Worm (Caenorhabditis elegans) whole organism, L3 larva: ENCODE measurements around the gene R155.5.

ENCODE experiments used
- R02D3.7 ChIP-seq: fragments of 150-350 bp; optimal IDR thresholded peaks from 2 replicates; lab custom pipeline; 2014; ENCODE audit warnings: missing biosample characterization, missing genetic modification characterization
- ZK546.5 ChIP-seq: sonication (generic microtip); optimal IDR thresholded peaks from 2 replicates; lab custom pipeline; 2017; ENCODE audit warnings: missing biosample characterization, missing genetic modification characterization
- ama-1 ChIP-seq: fragments of 150-350 bp; optimal IDR thresholded peaks from 2 replicates; lab custom pipeline; 2018
- ceh-16 ChIP-seq: sonication (generic microtip); optimal IDR thresholded peaks from 2 replicates; lab custom pipeline; 2017; ENCODE audit warnings: missing biosample characterization, missing genetic modification characterization
- ceh-28 ChIP-seq: fragments of 150-350 bp; optimal IDR thresholded peaks from 2 replicates; lab custom pipeline; 2014; ENCODE audit warnings: missing biosample characterization, missing genetic modification reagents, missing genetic modification characterization
- ceh-82 ChIP-seq: fragments of 150-350 bp; optimal IDR thresholded peaks from 2 replicates; lab custom pipeline; 2014; ENCODE audit warnings: missing biosample characterization, missing genetic modification characterization
- ceh-9 ChIP-seq: sonication (generic microtip); optimal IDR thresholded peaks from 2 replicates; lab custom pipeline; 2018; ENCODE audit warnings: missing biosample characterization, missing genetic modification characterization
- egl-27 ChIP-seq: sonication (generic microtip); optimal IDR thresholded peaks from 4 replicates; lab custom pipeline; 2017; ENCODE audit warnings: missing biosample characterization, missing genetic modification reagents, missing genetic modification characterization
- elt-2 ChIP-seq: sonication (generic microtip); optimal IDR thresholded peaks from 2 replicates; lab custom pipeline; 2016; ENCODE audit warnings: missing genetic modification reagents, mild to moderate bottlenecking, missing genetic modification characterization, missing compliant biosample characterization
- elt-3 ChIP-seq, 3 experiments: fragments of 150-350 bp in 1 of 3; sonication (generic microtip) in 2 of 3; optimal IDR thresholded peaks; 2 replicates in 2 of 3; 4 replicates in 1 of 3; lab custom pipeline; 2014 to 2017; ENCODE audit warnings: missing biosample characterization in 3 of 3, missing genetic modification characterization in 3 of 3
- eor-1 ChIP-seq, 2 experiments: fragments of 150-350 bp; optimal IDR thresholded peaks; 2 replicates each; lab custom pipeline; 2014 to 2018; ENCODE audit warnings: missing biosample characterization in 2 of 2, missing genetic modification characterization in 2 of 2
- fkh-10 ChIP-seq: sonication (generic microtip); optimal IDR thresholded peaks from 2 replicates; lab custom pipeline; 2017; ENCODE audit warnings: missing biosample characterization, missing genetic modification reagents, missing genetic modification characterization
- fkh-2 ChIP-seq: fragments of 150-350 bp; optimal IDR thresholded peaks from 2 replicates; lab custom pipeline; 2014; ENCODE audit warnings: missing biosample characterization, missing genetic modification reagents, missing genetic modification characterization
- fos-1 ChIP-seq: fragments of 150-350 bp; optimal IDR thresholded peaks from 2 replicates; lab custom pipeline; 2014; ENCODE audit warnings: missing biosample characterization, missing genetic modification characterization
- jun-1 ChIP-seq: fragments of 150-350 bp; optimal IDR thresholded peaks from 2 replicates; lab custom pipeline; 2014; ENCODE audit warnings: missing biosample characterization, missing genetic modification reagents, missing genetic modification characterization
- lin-15B ChIP-seq: fragments of 150-350 bp; optimal IDR thresholded peaks from 2 replicates; lab custom pipeline; 2014; ENCODE audit warnings: missing biosample characterization, missing genetic modification characterization
- lsy-12 ChIP-seq: sonication (generic microtip); optimal IDR thresholded peaks from 2 replicates; lab custom pipeline; 2016; ENCODE audit warnings: mild to moderate bottlenecking, missing genetic modification characterization, missing compliant biosample characterization
- mdl-1 ChIP-seq: fragments of 150-350 bp; optimal IDR thresholded peaks from 2 replicates; lab custom pipeline; 2014; ENCODE audit warnings: missing biosample characterization, missing genetic modification characterization
- mml-1 ChIP-seq: fragments of 150-350 bp; sonication (generic microtip); optimal IDR thresholded peaks from 3 replicates; lab custom pipeline; 2014; ENCODE audit warnings: missing biosample characterization, missing genetic modification characterization
- nhr-11 ChIP-seq: fragments of 150-350 bp; optimal IDR thresholded peaks from 2 replicates; lab custom pipeline; 2014; ENCODE audit warnings: missing biosample characterization, missing genetic modification characterization
- nhr-12 ChIP-seq: fragments of 150-350 bp; optimal IDR thresholded peaks from 2 replicates; lab custom pipeline; 2014; ENCODE audit warnings: missing biosample characterization, missing genetic modification characterization
- nhr-25 ChIP-seq: sonication (generic microtip); optimal IDR thresholded peaks from 2 replicates; lab custom pipeline; 2017; ENCODE audit warnings: missing biosample characterization, missing genetic modification characterization
- nhr-28 ChIP-seq: fragments of 150-350 bp; optimal IDR thresholded peaks from 2 replicates; lab custom pipeline; 2014; ENCODE audit warnings: missing biosample characterization, missing genetic modification characterization
- nhr-77 ChIP-seq: fragments of 150-350 bp; optimal IDR thresholded peaks from 2 replicates; lab custom pipeline; 2014; ENCODE audit warnings: missing biosample characterization, missing genetic modification characterization
- pqm-1 ChIP-seq: fragments of 150-350 bp; optimal IDR thresholded peaks from 2 replicates; lab custom pipeline; 2017; ENCODE audit warnings: missing biosample characterization, missing genetic modification characterization, inconsistent platforms
- skn-1 ChIP-seq: fragments of 150-350 bp; optimal IDR thresholded peaks from 2 replicates; lab custom pipeline; 2014; ENCODE audit warnings: missing biosample characterization, missing genetic modification characterization
- snpc-4 ChIP-seq: fragments of 150-350 bp; optimal IDR thresholded peaks from 2 replicates; lab custom pipeline; 2014; ENCODE audit warnings: missing biosample characterization, missing genetic modification characterization
- tbx-2 ChIP-seq: sonication (generic microtip); optimal IDR thresholded peaks from 2 replicates; lab custom pipeline; 2016; ENCODE audit warnings: mild to moderate bottlenecking, missing genetic modification characterization, missing compliant biosample characterization
- unc-39 ChIP-seq: sonication (generic microtip); optimal IDR thresholded peaks from 4 replicates; lab custom pipeline; 2017; ENCODE audit warnings: missing biosample characterization, missing genetic modification characterization
- zag-1 ChIP-seq: fragments of 150-350 bp; optimal IDR thresholded peaks from 2 replicates; lab custom pipeline; 2014; ENCODE audit warnings: missing biosample characterization, missing genetic modification characterization
- ztf-4 ChIP-seq: fragments of 150-350 bp; optimal IDR thresholded peaks from 2 replicates; lab custom pipeline; 2014; ENCODE audit warnings: missing biosample characterization, missing genetic modification characterization

The R155.5 gene

DNA sequence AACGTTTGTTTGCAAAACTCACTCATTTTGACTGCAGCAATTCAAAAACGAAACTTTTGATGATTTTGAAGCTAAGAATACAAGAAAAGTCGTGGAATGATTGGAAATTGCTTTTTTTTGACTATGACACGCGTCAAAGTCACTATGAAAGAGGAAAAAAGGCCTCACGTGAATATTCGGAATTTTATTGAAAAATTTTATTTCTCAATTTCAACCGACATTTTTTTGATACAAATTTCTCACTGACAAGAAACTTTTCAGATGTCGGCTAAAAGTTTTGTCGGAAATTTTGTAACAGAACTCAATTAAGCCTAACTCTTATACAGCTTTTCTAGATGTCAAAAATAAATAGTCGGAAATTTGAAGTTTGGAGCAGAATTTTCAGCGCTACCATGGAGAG is at the start of gene R155.5:
Gene R155.5 (minus strand): TSS at position 101 of the 400 bp plus-strand sequence.
- TF ChIP-seq egl-27 (tag; lab: Kevin White, UChicago), result no peak
- TF ChIP-seq tbx-2 (tag; lab: Kevin White, UChicago), result no peak
- TF ChIP-seq skn-1 (tag; lab: Kevin White, UChicago), result no peak
- no peak for TF ChIP-seq lsy-12 (tag; lab: Kevin White, UChicago)
- TF ChIP-seq ztf-4 (tag; lab: Kevin White, UChicago), result no peak
- TF ChIP-seq nhr-28 (tag; lab: Kevin White, UChicago), result no peak
- TF ChIP-seq eor-1 (tag; optimal IDR thresholded peaks at IDR 0.05; lab: Kevin White, UChicago), result no peak
- no peak for TF ChIP-seq elt-3 (tag; optimal IDR thresholded peaks at IDR 0.05; lab: Kevin White, UChicago)
- no peak for TF ChIP-seq ceh-82 (tag; lab: Kevin White, UChicago)
- TF ChIP-seq nhr-25 (tag; lab: Kevin White, UChicago), result no peak
- TF ChIP-seq ZK546.5 (tag; lab: Kevin White, UChicago), result no peak
- TF ChIP-seq elt-2 (tag; lab: Kevin White, UChicago), result no peak
- TF ChIP-seq nhr-11, result no peak
- TF ChIP-seq, all 47 proteins: peak for 0

DNA sequence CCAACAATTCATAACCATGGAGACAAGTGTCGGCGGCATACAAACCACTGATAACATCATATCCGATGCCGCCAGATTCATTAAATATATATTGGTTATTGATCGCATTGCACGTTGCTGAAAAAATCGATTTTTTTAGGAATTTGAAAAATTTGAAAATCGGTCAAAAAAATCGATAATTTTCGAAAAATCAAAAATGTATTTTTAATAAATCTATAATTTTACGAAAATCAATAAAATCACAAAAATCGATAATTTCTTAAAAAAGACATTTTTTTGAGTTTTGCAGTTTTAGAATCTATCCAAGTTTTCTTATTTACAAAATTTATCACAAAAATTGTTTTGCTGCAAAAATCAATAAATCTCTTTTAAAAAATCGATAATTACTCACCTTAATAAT is 45.2 kb upstream of the R155.5 start:
- TF ChIP-seq ztf-4 (tag; lab: Kevin White, UChicago), result no peak
- no peak for TF ChIP-seq unc-39 (tag; lab: Kevin White, UChicago)
- TF ChIP-seq ceh-28 (tag; lab: Kevin White, UChicago), result peak; percentile 92
- TF ChIP-seq skn-1 (tag; lab: Kevin White, UChicago), result no peak
- no peak for TF ChIP-seq lin-15B (tag; lab: Kevin White, UChicago)
- TF ChIP-seq R02D3.7 (tag; lab: Kevin White, UChicago), result no peak

DNA sequence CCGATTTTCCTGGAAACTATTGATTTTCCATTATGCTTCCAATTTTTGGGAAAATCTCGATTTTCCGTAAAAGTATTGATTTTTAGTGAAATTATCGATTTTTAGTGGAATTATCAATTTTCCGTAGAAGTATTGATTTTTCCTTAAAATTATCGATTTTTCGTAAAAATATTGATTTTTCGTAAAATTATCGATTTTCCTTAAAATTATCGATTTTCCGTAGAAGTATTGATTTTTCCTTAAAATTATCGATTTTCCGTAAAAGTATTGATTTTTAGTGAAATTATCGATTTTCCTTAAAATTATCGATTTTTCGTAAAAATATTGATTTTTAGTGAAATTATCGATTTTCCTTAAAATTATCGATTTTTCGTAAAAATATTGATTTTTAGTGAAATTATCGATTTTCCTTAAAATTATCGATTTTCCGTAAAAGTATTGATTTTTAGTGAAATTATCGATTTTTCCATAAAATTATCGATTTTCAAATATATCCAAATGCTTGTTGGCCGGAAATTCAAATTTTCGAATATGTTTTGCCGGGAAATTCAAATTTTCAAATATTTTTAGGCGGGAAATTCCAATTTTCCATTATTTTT is 43.6 kb upstream of the R155.5 start:
- peak; percentile 99 for TF ChIP-seq ceh-28 (tag; lab: Kevin White, UChicago)

DNA sequence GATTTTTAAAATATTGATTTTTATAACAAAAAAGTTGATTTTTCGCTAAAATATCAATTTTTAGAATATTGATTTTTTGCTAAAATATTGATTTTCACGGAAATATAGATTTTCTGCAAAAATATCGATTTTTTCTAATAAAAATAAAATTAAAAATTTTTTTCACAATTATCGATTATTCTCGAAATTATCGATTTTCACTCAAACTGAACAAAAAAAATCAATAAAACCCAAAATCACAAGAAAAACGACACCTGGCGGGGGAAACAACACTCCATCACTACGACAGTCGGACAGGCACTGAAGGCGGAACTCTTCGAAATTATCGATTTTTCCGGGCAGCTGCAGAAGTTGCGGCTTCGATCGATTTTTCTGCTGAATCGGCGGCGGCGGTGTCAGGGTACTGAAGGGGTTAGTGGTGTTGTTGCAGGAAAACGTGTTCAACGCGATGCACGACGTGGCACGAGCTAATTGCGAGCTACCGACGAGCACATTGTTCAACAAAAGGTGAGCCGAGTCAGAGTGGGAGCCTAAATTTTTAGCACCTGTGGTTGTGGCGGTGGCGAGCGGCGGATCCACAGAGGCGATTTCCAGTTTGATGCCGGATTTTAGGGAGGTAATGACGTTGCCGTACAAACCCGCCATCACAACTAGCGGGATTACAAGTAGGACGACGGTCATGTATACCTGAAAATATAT is 43.0 kb upstream of the R155.5 start:
- no peak for TF ChIP-seq nhr-77
- TF ChIP-seq ceh-28 (tag; lab: Kevin White, UChicago), result peak; percentile 91

DNA sequence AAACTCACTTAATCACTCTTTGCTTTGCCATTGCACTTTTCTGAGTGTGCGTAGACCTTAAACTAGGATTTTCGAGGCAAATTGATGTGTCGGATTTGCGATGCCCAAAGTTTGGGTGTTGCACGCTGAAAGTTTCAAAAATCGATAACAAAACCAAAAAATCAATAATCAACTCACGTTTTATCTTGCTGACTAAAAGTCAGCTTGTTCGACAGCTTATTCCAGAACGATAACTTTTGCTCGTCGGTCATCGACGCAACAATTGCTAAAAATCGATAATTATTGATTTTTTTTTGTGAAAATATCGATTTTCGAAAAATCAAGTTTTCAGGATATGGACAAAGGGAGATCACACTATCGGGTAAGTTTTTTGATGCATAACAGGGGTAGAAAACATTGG is 42.2 kb upstream of the R155.5 start:
- TF ChIP-seq ceh-28 (tag; lab: Kevin White, UChicago) (peak; percentile 75), ama-1 (lab: Kevin White, UChicago) (no peak)

DNA sequence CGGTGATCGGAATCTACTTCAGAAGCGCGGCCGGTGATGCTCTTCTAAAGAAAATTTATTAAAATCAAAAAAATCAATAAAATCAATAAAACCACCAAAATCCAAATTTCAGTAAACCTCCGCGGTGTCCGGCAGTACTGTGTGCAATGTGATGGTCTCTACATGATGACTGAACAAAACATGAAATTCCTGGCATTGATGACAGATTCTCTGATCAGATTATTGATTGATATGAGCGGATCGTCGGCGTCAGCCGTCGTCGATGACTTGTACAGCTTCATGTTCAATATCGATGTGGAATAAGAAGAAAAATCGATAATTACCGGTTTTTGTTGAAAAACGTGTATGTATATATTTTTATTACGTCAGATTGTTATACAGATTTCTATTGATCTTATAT is 38.6 kb upstream of the R155.5 start:
- TF ChIP-seq ceh-16 (tag; lab: Kevin White, UChicago) (no peak), ceh-28 (tag; lab: Kevin White, UChicago) (peak; percentile 43), fkh-2 (no peak)

DNA sequence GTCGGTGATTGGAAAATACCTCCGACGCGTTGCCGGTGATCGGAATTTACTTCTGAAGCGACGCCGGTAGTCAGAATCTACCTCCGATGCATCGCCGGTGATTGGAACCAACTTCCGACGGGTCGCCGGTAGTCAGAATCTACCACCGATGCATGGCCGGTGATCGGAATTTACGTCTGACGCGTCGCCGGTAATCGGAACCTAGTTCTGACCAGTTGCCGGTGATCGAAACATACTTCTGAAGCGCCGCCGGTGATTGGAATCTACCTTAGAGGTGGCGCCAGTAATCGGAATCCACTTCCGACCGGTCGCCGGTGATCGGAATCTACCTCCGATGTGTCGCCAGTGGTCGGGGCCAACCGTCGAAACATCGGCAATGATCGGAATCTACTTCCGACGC is 38.0 kb upstream of the R155.5 start:
- no peak for TF ChIP-seq jun-1 (tag; lab: Kevin White, UChicago)
- TF ChIP-seq nhr-77, result no peak
- no peak for TF ChIP-seq ceh-9
- TF ChIP-seq pqm-1 (tag; lab: Kevin White, UChicago), result no peak
- TF ChIP-seq fos-1 (tag; lab: Kevin White, UChicago), result no peak
- TF ChIP-seq nhr-25 (tag; lab: Kevin White, UChicago), result no peak
- no peak for TF ChIP-seq elt-3 (tag; optimal IDR thresholded peaks at IDR 0.05; lab: Kevin White, UChicago)
- TF ChIP-seq nhr-12, result no peak
- TF ChIP-seq snpc-4 (tag; lab: Kevin White, UChicago), result no peak
- TF ChIP-seq mdl-1 (tag; lab: Kevin White, UChicago), result no peak
- no peak for TF ChIP-seq mml-1 (tag; lab: Kevin White, UChicago)
- no peak for TF ChIP-seq zag-1
- TF ChIP-seq fkh-10 (GFP tag; lab: Kevin White, UChicago), result no peak
